Worm (Caenorhabditis elegans) whole organism, L2 larva: ENCODE results near the gene old-1.

Source experiments
- ama-1 ChIP-seq: fragments of 150-350 bp; optimal IDR thresholded peaks from 2 replicates; lab custom pipeline; 2018; ENCODE audit warnings: inconsistent platforms
- egl-27 ChIP-seq: sonication (generic microtip); optimal IDR thresholded peaks from 3 replicates; lab custom pipeline; 2017; ENCODE audit warnings: missing biosample characterization, missing genetic modification reagents, missing genetic modification characterization
- elt-3 ChIP-seq: sonication (generic microtip); optimal IDR thresholded peaks from 2 replicates; lab custom pipeline; 2017; ENCODE audit warnings: missing biosample characterization, missing genetic modification characterization
- gmeb-1 ChIP-seq: fragments of 150-350 bp; optimal IDR thresholded peaks from 2 replicates; lab custom pipeline; 2014; ENCODE audit warnings: missing biosample characterization, missing genetic modification characterization
- lin-13 ChIP-seq: fragments of 150-350 bp; optimal IDR thresholded peaks from 2 replicates; lab custom pipeline; 2014; ENCODE audit warnings: missing biosample characterization, missing genetic modification reagents, missing genetic modification characterization
- nhr-12 ChIP-seq: fragments of 150-350 bp; optimal IDR thresholded peaks from 2 replicates; lab custom pipeline; 2014; ENCODE audit warnings: missing biosample characterization, missing genetic modification characterization
- sem-4 ChIP-seq: fragments of 150-350 bp; optimal IDR thresholded peaks from 2 replicates; lab custom pipeline; 2014; ENCODE audit warnings: missing biosample characterization, missing genetic modification reagents, missing genetic modification characterization
- unc-62 ChIP-seq: fragments of 150-350 bp; optimal IDR thresholded peaks from 2 replicates; lab custom pipeline; 2014; ENCODE audit warnings: missing biosample characterization, missing genetic modification reagents, missing genetic modification characterization

DNA sequence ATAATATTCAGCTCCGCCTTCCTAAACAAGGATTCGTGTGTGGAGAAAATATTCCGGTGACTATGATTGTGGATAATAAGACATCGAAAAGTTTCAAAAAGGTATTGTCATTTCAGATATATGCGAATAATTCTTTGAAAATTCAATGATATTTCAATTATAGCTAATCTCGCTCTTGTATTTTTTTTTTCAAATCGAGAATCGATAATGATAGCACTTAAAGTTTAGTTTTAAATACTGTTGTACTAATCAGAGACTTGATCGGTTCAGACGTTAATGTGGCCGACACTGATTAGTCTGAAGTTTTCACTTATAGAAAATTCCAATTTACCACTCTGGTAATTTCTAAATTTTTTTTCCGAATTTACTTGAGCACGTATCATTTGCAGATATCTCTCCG, 32.6 kb downstream of the old-1 start:
- TF ChIP-seq nhr-12 (tag; lab: Kevin White, UChicago) = no peak
- no peak for TF ChIP-seq sem-4 (tag; lab: Kevin White, UChicago)
- TF ChIP-seq elt-3 (tag; lab: Kevin White, UChicago) = no peak
- no peak for TF ChIP-seq gmeb-1 (tag; lab: Kevin White, UChicago)
- no peak for TF ChIP-seq egl-27 (tag; lab: Kevin White, UChicago)
- TF ChIP-seq unc-62 = no peak
- no peak for TF ChIP-seq lin-13 (GFP tag; lab: Kevin White, UChicago)
- no peak for TF ChIP-seq ama-1 (lab: Kevin White, UChicago)
